Fruit fly (Drosophila melanogaster) whole organism, embryonic: ENCODE data around the gene wam.
A peak's percentile ranks its signal among the peaks of the same experiment; 100 is the strongest.

Source experiments
- Ada2b ChIP-seq: fragments of 200-800 bp; sonication (Bioruptor generic); IDR thresholded peaks from 2 replicates; pipeline ENCODE4 v1.3.6; 2022; ENCODE audit warnings: missing biosample characterization, missing genetic modification characterization
- Atf6 ChIP-seq: fragments of 200-800 bp; sonication (Bioruptor generic); IDR thresholded peaks from 2 replicates; pipeline ENCODE4 v1.3.6; 2022; ENCODE audit warnings: missing biosample characterization, missing genetic modification characterization
- BtbVII ChIP-seq: fragments of 200-800 bp; sonication (Bioruptor generic); optimal IDR thresholded peaks from 3 replicates; lab custom pipeline; 2017; ENCODE audit warnings: missing biosample characterization, mild to moderate bottlenecking, missing genetic modification characterization
- CG10267 ChIP-seq: fragments of 200-800 bp; sonication (Bioruptor generic); optimal IDR thresholded peaks from 2 replicates; lab custom pipeline; 2018; ENCODE audit warnings: missing biosample characterization, mild to moderate bottlenecking, missing genetic modification characterization, moderate library complexity
- CG11560 ChIP-seq: fragments of 200-800 bp; sonication (Bioruptor generic); IDR thresholded peaks from 3 replicates; pipeline ENCODE4 v1.3.6; 2022; ENCODE audit warnings: missing biosample characterization, missing genetic modification characterization
- CG12104 ChIP-seq: fragments of 200-800 bp; sonication (Bioruptor generic); optimal IDR thresholded peaks from 3 replicates; lab custom pipeline; 2016; ENCODE audit warnings: missing biosample characterization, missing genetic modification characterization
- CG12744 ChIP-seq: fragments of 200-800 bp; sonication (Bioruptor generic); optimal IDR thresholded peaks from 2 replicates; lab custom pipeline; 2016; ENCODE audit warnings: missing biosample characterization, missing genetic modification characterization
- CG17359 ChIP-seq: fragments of 200-800 bp; sonication (Bioruptor generic); optimal IDR thresholded peaks from 3 replicates; lab custom pipeline; 2018; ENCODE audit warnings: missing biosample characterization, mild to moderate bottlenecking, missing genetic modification characterization, moderate library complexity
- CG17829 ChIP-seq: fragments of 200-800 bp; optimal IDR thresholded peaks from 2 replicates; lab custom pipeline; 2019; ENCODE audit warnings: missing biosample characterization, mild to moderate bottlenecking, missing genetic modification characterization, moderate library complexity
- CG2129 ChIP-seq: fragments of 200-800 bp; sonication (Bioruptor generic); IDR thresholded peaks from 2 replicates; pipeline ENCODE4 v1.3.6; 2022; ENCODE audit warnings: missing biosample characterization, missing genetic modification characterization; ENCODE audit not compliant: partially characterized antibody
- CG3065 ChIP-seq: fragments of 200-800 bp; sonication (Bioruptor generic); optimal IDR thresholded peaks from 2 replicates; lab custom pipeline; 2016; ENCODE audit warnings: missing biosample characterization, missing genetic modification characterization
- CG3847 ChIP-seq: fragments of 200-800 bp; sonication (Bioruptor generic); IDR thresholded peaks from 2 replicates; pipeline ENCODE4 v1.3.6; 2022; ENCODE audit warnings: missing biosample characterization, missing genetic modification characterization
- CG4282 ChIP-seq: fragments of 200-800 bp; sonication (Bioruptor generic); optimal IDR thresholded peaks from 2 replicates; lab custom pipeline; 2016; ENCODE audit warnings: missing biosample characterization, missing genetic modification characterization
- CG4820 ChIP-seq: fragments of 200-800 bp; sonication (Bioruptor generic); optimal IDR thresholded peaks from 3 replicates; lab custom pipeline; 2016; ENCODE audit warnings: missing biosample characterization, missing genetic modification characterization
- CG5180 ChIP-seq: fragments of 200-800 bp; sonication (Bioruptor generic); optimal IDR thresholded peaks from 3 replicates; lab custom pipeline; 2017; ENCODE audit warnings: missing biosample characterization, missing genetic modification characterization, mild to moderate bottlenecking, moderate library complexity, missing genetic modification reagents
- CG5953 ChIP-seq: fragments of 200-800 bp; sonication (Bioruptor generic); IDR thresholded peaks from 2 replicates; pipeline ENCODE4 v1.3.6; 2022; ENCODE audit warnings: missing biosample characterization, missing genetic modification characterization
- CG6683 ChIP-seq: fragments of 200-800 bp; sonication (Bioruptor generic); optimal IDR thresholded peaks from 2 replicates; lab custom pipeline; 2017; ENCODE audit warnings: missing biosample characterization, mild to moderate bottlenecking, missing genetic modification characterization, missing genetic modification reagents
- CG6689 ChIP-seq: fragments of 200-800 bp; sonication (Bioruptor generic); IDR thresholded peaks from 2 replicates; pipeline ENCODE4 v1.3.6; 2022; ENCODE audit warnings: missing biosample characterization, missing genetic modification characterization
- CG8478 ChIP-seq: fragments of >200 bp; optimal IDR thresholded peaks from 2 replicates; lab custom pipeline; 2018
- CG9437 ChIP-seq: fragments of 200-800 bp; sonication (Bioruptor generic); optimal IDR thresholded peaks from 2 replicates; lab custom pipeline; 2018; ENCODE audit warnings: missing biosample characterization, mild to moderate bottlenecking, missing genetic modification characterization
- CG9876 ChIP-seq: fragments of 200-800 bp; sonication (Bioruptor generic); optimal IDR thresholded peaks from 2 replicates; lab custom pipeline; 2016; ENCODE audit warnings: missing biosample characterization, missing genetic modification characterization
- D ChIP-seq, 2 experiments: fragments of 200-800 bp in 1 of 2; fragments of >200 bp in 1 of 2; sonication (Bioruptor generic) in 1 of 2; optimal IDR thresholded peaks; 2 replicates in 1 of 2; 3 replicates in 1 of 2; lab custom pipeline; 2017; ENCODE audit warnings: mild to moderate bottlenecking in 1 of 2, missing biosample characterization in 1 of 2, missing genetic modification characterization in 1 of 2, missing genetic modification reagents in 1 of 2
- Deaf1 ChIP-seq: fragments of 200-800 bp; optimal IDR thresholded peaks from 3 replicates; lab custom pipeline; 2019; ENCODE audit warnings: missing biosample characterization, mild to moderate bottlenecking, missing genetic modification characterization, moderate library complexity
- Doc2 ChIP-seq: fragments of 200-800 bp; sonication (Bioruptor generic); IDR thresholded peaks from 2 replicates; pipeline ENCODE4 v1.3.6; 2022; ENCODE audit warnings: missing biosample characterization, missing genetic modification characterization
- Eip74EF ChIP-seq, 2 experiments: fragments of 200-800 bp in 1 of 2; fragments of >200 bp in 1 of 2; sonication (Bioruptor generic) in 1 of 2; optimal IDR thresholded peaks; 2 replicates each; lab custom pipeline; 2017 to 2019; ENCODE audit warnings: missing biosample characterization in 2 of 2, missing genetic modification characterization in 2 of 2, mild to moderate bottlenecking in 1 of 2, moderate library complexity in 1 of 2
- GATAe ChIP-seq: fragments of 200-800 bp; sonication (Bioruptor generic); conservative IDR thresholded peaks from 2 replicates; pipeline ENCODE4 v1.3.6; 2022; ENCODE audit warnings: missing biosample characterization, missing genetic modification characterization
- Gug ChIP-seq: fragments of 200-800 bp; sonication (Bioruptor generic); IDR thresholded peaks from 4 replicates; pipeline ENCODE4 v1.3.6; 2022; ENCODE audit warnings: missing biosample characterization, missing genetic modification characterization
- Myb ChIP-seq: fragments of 200-800 bp; sonication (Bioruptor generic); optimal IDR thresholded peaks from 2 replicates; lab custom pipeline; 2016; ENCODE audit warnings: missing biosample characterization, missing genetic modification characterization
- NC2α ChIP-seq: fragments of 200-800 bp; sonication (Bioruptor generic); optimal IDR thresholded peaks from 2 replicates; lab custom pipeline; 2016; ENCODE audit warnings: missing biosample characterization, missing genetic modification characterization
- Nf-YB ChIP-seq: fragments of 200-800 bp; sonication (Bioruptor generic); optimal IDR thresholded peaks from 3 replicates; lab custom pipeline; 2019; ENCODE audit warnings: missing biosample characterization, mild to moderate bottlenecking, missing genetic modification characterization, moderate library complexity
- Nf-YC ChIP-seq: fragments of 200-800 bp; optimal IDR thresholded peaks from 3 replicates; lab custom pipeline; 2019; ENCODE audit warnings: missing biosample characterization, mild to moderate bottlenecking, missing genetic modification characterization, moderate library complexity
- Oli ChIP-seq: fragments of 200-800 bp; sonication (Bioruptor generic); optimal IDR thresholded peaks from 2 replicates; lab custom pipeline; 2018; ENCODE audit warnings: missing biosample characterization, mild to moderate bottlenecking, missing genetic modification characterization, moderate library complexity
- Pdp1 ChIP-seq, 2 experiments: fragments of 200-800 bp; sonication (Bioruptor generic); optimal IDR thresholded peaks; 3 replicates each; lab custom pipeline; 2016; ENCODE audit warnings: missing biosample characterization in 2 of 2, missing genetic modification characterization in 2 of 2, mild to moderate bottlenecking in 1 of 2, moderate library complexity in 1 of 2
- Ptx1 ChIP-seq: fragments of 200-800 bp; sonication (Bioruptor generic); IDR thresholded peaks from 2 replicates; pipeline ENCODE4 v1.3.6; 2022; ENCODE audit warnings: missing biosample characterization, missing genetic modification characterization
- amos ChIP-seq: fragments of 200-800 bp; sonication (Bioruptor generic); IDR thresholded peaks from 2 replicates; pipeline ENCODE4 v1.3.6; 2022; ENCODE audit warnings: missing biosample characterization, missing genetic modification characterization; ENCODE audit not compliant: partially characterized antibody
- btn ChIP-seq: fragments of 200-800 bp; sonication (Bioruptor generic); optimal IDR thresholded peaks from 2 replicates; lab custom pipeline; 2016; ENCODE audit warnings: missing biosample characterization, missing genetic modification characterization
- cwo ChIP-seq: fragments of 200-800 bp; sonication (Bioruptor generic); optimal IDR thresholded peaks from 3 replicates; lab custom pipeline; 2017; ENCODE audit warnings: missing biosample characterization, missing genetic modification characterization, mild to moderate bottlenecking, moderate library complexity, missing genetic modification reagents
- gcm2 ChIP-seq: fragments of 200-800 bp; sonication (Bioruptor generic); optimal IDR thresholded peaks from 2 replicates; lab custom pipeline; 2016; ENCODE audit warnings: missing biosample characterization, missing genetic modification characterization
- gsb ChIP-seq: fragments of 200-800 bp; sonication (Bioruptor generic); IDR thresholded peaks from 2 replicates; pipeline ENCODE4 v1.3.6; 2022; ENCODE audit warnings: missing biosample characterization, missing genetic modification characterization
- ken ChIP-seq: fragments of 200-800 bp; sonication (Bioruptor generic); IDR thresholded peaks from 3 replicates; pipeline ENCODE4 v1.3.6; 2022; ENCODE audit warnings: missing biosample characterization, missing genetic modification characterization
- klu ChIP-seq: fragments of 200-800 bp; sonication (Bioruptor generic); IDR thresholded peaks from 2 replicates; pipeline ENCODE4 v1.3.6; 2022; ENCODE audit warnings: missing biosample characterization, missing genetic modification characterization
- nau ChIP-seq: fragments of 200-800 bp; sonication (Bioruptor generic); optimal IDR thresholded peaks from 3 replicates; lab custom pipeline; 2017; ENCODE audit warnings: missing biosample characterization, mild to moderate bottlenecking, missing genetic modification characterization, missing genetic modification reagents
- nmo ChIP-seq: fragments of 200-800 bp; sonication (Bioruptor generic); optimal IDR thresholded peaks from 2 replicates; lab custom pipeline; 2018; ENCODE audit warnings: missing biosample characterization, mild to moderate bottlenecking, missing genetic modification characterization, moderate library complexity
- onecut ChIP-seq: fragments of 200-800 bp; sonication (Bioruptor generic); IDR thresholded peaks from 2 replicates; pipeline ENCODE4 v1.3.6; 2022; ENCODE audit warnings: missing biosample characterization, missing genetic modification characterization
- pho ChIP-seq: fragments of 200-800 bp; sonication (Bioruptor generic); optimal IDR thresholded peaks from 2 replicates; lab custom pipeline; 2016; ENCODE audit warnings: missing biosample characterization, missing genetic modification characterization
- pzg ChIP-seq: fragments of 200-800 bp; sonication (Bioruptor generic); optimal IDR thresholded peaks from 3 replicates; lab custom pipeline; 2018; ENCODE audit warnings: missing biosample characterization, mild to moderate bottlenecking, missing genetic modification characterization, moderate library complexity
- ro ChIP-seq: fragments of 200-800 bp; sonication (Bioruptor generic); IDR thresholded peaks from 2 replicates; pipeline ENCODE4 v1.3.6; 2022; ENCODE audit warnings: missing biosample characterization, missing genetic modification characterization
- sens ChIP-seq: fragments of 200-800 bp; sonication (Bioruptor generic); peaks from one replicate; lab custom pipeline; 2016; ENCODE audit warnings: missing biosample characterization, missing genetic modification characterization
- slbo ChIP-seq: fragments of 200-800 bp; sonication (Bioruptor generic); IDR thresholded peaks from 2 replicates; pipeline ENCODE4 v1.3.6; 2022; ENCODE audit warnings: missing biosample characterization, missing genetic modification characterization
- unc-4 ChIP-seq: fragments of 200-800 bp; sonication (Bioruptor generic); IDR thresholded peaks from 2 replicates; pipeline ENCODE4 v1.3.6; 2022; ENCODE audit warnings: missing biosample characterization, missing genetic modification characterization; ENCODE audit not compliant: partially characterized antibody
- vfl ChIP-seq: fragments of 200-800 bp; sonication (Bioruptor generic); optimal IDR thresholded peaks from 2 replicates; lab custom pipeline; 2016; ENCODE audit warnings: missing biosample characterization, missing genetic modification characterization

Gene wam

DNA sequence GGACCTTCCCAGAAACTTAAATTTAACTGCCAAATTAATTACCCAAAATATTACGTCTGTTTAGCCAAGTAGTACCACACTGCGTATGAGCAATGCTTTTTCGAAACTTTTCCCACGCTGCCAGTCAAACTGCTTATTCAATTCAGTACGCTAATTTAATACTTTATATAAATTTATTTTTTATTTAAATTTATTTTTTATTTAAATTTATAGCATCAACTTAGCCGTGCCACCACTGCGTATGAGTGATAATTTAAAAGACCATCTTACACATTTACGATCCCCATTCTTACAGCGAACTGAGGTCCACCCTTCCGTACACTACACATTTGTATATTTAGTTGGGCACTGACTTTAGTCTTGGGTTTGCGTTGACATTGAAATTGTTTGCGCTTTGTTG lies 47.7 kb upstream of the wam start (continued):
- peak; percentile 25 for TF ChIP-seq CG4820 (GFP tag; lab: Kevin White, UChicago)
- TF ChIP-seq CG9876: no peak
- peak; percentile 64 for TF ChIP-seq Nf-YC (tag; lab: Kevin White, UChicago)
- TF ChIP-seq Myb: no peak
- TF ChIP-seq D (optimal IDR thresholded peaks at IDR 0.05; lab: Kevin White, UChicago): no peak
- TF ChIP-seq D (GFP tag; optimal IDR thresholded peaks at IDR 0.05; lab: Kevin White, UChicago): peak; percentile 62
- TF ChIP-seq ro (GFP tag; lab: Robert Waterston, UW): no peak
- TF ChIP-seq klu (GFP tag; lab: Robert Waterston, UW): peak; percentile 62; the same call in 1 of the 2 replicates
- TF ChIP-seq CG6689: peak; percentile 78
- TF ChIP-seq gcm2: no peak
- TF ChIP-seq onecut (GFP tag; lab: Robert Waterston, UW): peak; percentile 5; the same call in 1 of the 2 replicates
- TF ChIP-seq Ptx1 (GFP tag; lab: Robert Waterston, UW): peak; percentile 47
- no peak for TF ChIP-seq CG12744 (GFP tag; lab: Kevin White, UChicago)
- no peak for TF ChIP-seq nau
- TF ChIP-seq vfl (GFP tag; lab: Kevin White, UChicago): no peak
- TF ChIP-seq sens (GFP tag; lab: Kevin White, UChicago): no peak
- peak; percentile 35; the same call in 1 of the 3 replicates for TF ChIP-seq ken (GFP tag; lab: Robert Waterston, UW)
- no peak for TF ChIP-seq NC2α (GFP tag; lab: Kevin White, UChicago)
- TF ChIP-seq CG17359 (tag; lab: Kevin White, UChicago): peak; percentile 64
- TF ChIP-seq CG11560 (tag; lab: Robert Waterston, UW): 0 out of 3 replicates have a peak, but pooled peaks have one; percentile 31
- TF ChIP-seq CG4282: no peak
- no peak for TF ChIP-seq CG3065 (GFP tag; lab: Kevin White, UChicago)
- TF ChIP-seq cwo (GFP tag; lab: Kevin White, UChicago): peak; percentile 90
- TF ChIP-seq CG6683 (GFP tag; lab: Kevin White, UChicago): peak; percentile 81
- TF ChIP-seq Pdp1 (GFP tag; optimal IDR thresholded peaks at IDR 0.05; lab: Kevin White, UChicago): peak; percentile 1 to 48
- TF ChIP-seq Nf-YB: peak; percentile 59
- TF ChIP-seq CG12104: peak; percentile 58
- no peak for TF ChIP-seq CG5953 (GFP tag; lab: Robert Waterston, UW)
- no peak for TF ChIP-seq btn
- TF ChIP-seq Eip74EF (GFP tag; optimal IDR thresholded peaks at IDR 0.05; lab: Kevin White, UChicago): peak in 1 of 2 experiments; percentile 60
- peak; percentile 2 for TF ChIP-seq pzg (GFP tag; lab: Kevin White, UChicago)
- TF ChIP-seq Deaf1 (tag; lab: Kevin White, UChicago): peak; percentile 66
- TF ChIP-seq slbo: peak; percentile 78
- TF ChIP-seq CG8478: no peak
- TF ChIP-seq Gug (GFP tag; lab: Robert Waterston, UW): peak; percentile 22; the same call in 1 of the 4 replicates
- TF ChIP-seq pho: no peak
- peak; percentile 94 for TF ChIP-seq BtbVII
- TF ChIP-seq GATAe (GFP tag; lab: Robert Waterston, UW): peak; percentile 24; the same call in 1 of the 2 replicates
- TF ChIP-seq CG9437 (GFP tag; lab: Kevin White, UChicago): peak; percentile 77
- TF ChIP-seq Ada2b (GFP tag; lab: Robert Waterston, UW): peak; percentile 48
- TF ChIP-seq Oli (tag; lab: Kevin White, UChicago): peak; percentile 80
- peak; percentile 80 for TF ChIP-seq nmo (GFP tag; lab: Kevin White, UChicago)
- TF ChIP-seq CG2129 (GFP tag; lab: Robert Waterston, UW): no peak
- TF ChIP-seq unc-4 (GFP tag; lab: Robert Waterston, UW): no peak
- TF ChIP-seq CG17829: peak; percentile 59
- peak; percentile 31 for TF ChIP-seq CG5180
- peak; percentile 70 for TF ChIP-seq CG10267
- TF ChIP-seq Doc2 (GFP tag; lab: Robert Waterston, UW): no peak
- peak; percentile 71 for TF ChIP-seq Atf6 (GFP tag; lab: Robert Waterston, UW)
- peak; percentile 70 for TF ChIP-seq CG3847 (GFP tag; lab: Robert Waterston, UW)
- peak; percentile 64 for TF ChIP-seq gsb (GFP tag; lab: Robert Waterston, UW)
- no peak for TF ChIP-seq amos (GFP tag; lab: Robert Waterston, UW)
